Worm (Caenorhabditis elegans) whole organism, L1 larva: ENCODE results near the gene K07C5.13.

Source experiments
- aly-2 ChIP-seq: fragments of 150-350 bp; optimal IDR thresholded peaks from 2 replicates; lab custom pipeline; 2014; ENCODE audit warnings: missing biosample characterization, missing genetic modification characterization
- ama-1 ChIP-seq: fragments of 150-350 bp; optimal IDR thresholded peaks from 2 replicates; lab custom pipeline; 2014
- dpl-1 ChIP-seq, 3 experiments: fragments of 150-350 bp in 2 of 3; sonication (generic microtip) in 1 of 3; optimal IDR thresholded peaks; 2 replicates each; lab custom pipeline; 2014 to 2017; ENCODE audit warnings: missing biosample characterization in 3 of 3, missing genetic modification characterization in 3 of 3, missing genetic modification reagents in 3 of 3
- efl-1 ChIP-seq, 4 experiments: fragments of 150-350 bp; optimal IDR thresholded peaks in 3 of 4; peaks in 1 of 4; 1 replicate in 1 of 4; 2 replicates in 3 of 4; lab custom pipeline; 2014; ENCODE audit warnings: missing biosample characterization in 2 of 4, missing genetic modification characterization in 2 of 4, missing genetic modification reagents in 2 of 4
- ets-5 ChIP-seq: fragments of 200-800 bp; sonication (Bioruptor generic); IDR thresholded peaks from 2 replicates; pipeline ENCODE4 v1.3.6; 2022; ENCODE audit warnings: missing genetic modification characterization, missing compliant biosample characterization
- fkh-10 ChIP-seq: sonication (generic microtip); optimal IDR thresholded peaks from 2 replicates; lab custom pipeline; 2017; ENCODE audit warnings: missing biosample characterization, missing genetic modification reagents, missing genetic modification characterization
- irx-1 ChIP-seq: sonication (generic microtip); optimal IDR thresholded peaks from 2 replicates; lab custom pipeline; 2016; ENCODE audit warnings: missing genetic modification characterization, missing compliant biosample characterization
- lsy-2 ChIP-seq, 2 experiments: fragments of 150-350 bp; optimal IDR thresholded peaks; 2 replicates each; lab custom pipeline; 2014; ENCODE audit warnings: missing biosample characterization in 2 of 2, missing genetic modification characterization in 2 of 2
- nhr-11 ChIP-seq: fragments of 150-350 bp; optimal IDR thresholded peaks from 2 replicates; lab custom pipeline; 2014; ENCODE audit warnings: missing biosample characterization, missing genetic modification characterization
- nhr-237 ChIP-seq: fragments of 150-350 bp; optimal IDR thresholded peaks from 2 replicates; lab custom pipeline; 2014; ENCODE audit warnings: missing biosample characterization, missing genetic modification characterization
- nhr-28 ChIP-seq: fragments of 150-350 bp; optimal IDR thresholded peaks from 2 replicates; lab custom pipeline; 2014; ENCODE audit warnings: missing biosample characterization, missing genetic modification characterization
- pag-3 ChIP-seq: sonication (generic microtip); optimal IDR thresholded peaks from 2 replicates; lab custom pipeline; 2017; ENCODE audit warnings: missing genetic modification characterization, mild to moderate bottlenecking, missing compliant biosample characterization, antibody characterized with exemption, borderline replicate concordance; ENCODE audit not compliant: insufficient read depth
- sox-4 ChIP-seq: sonication (generic microtip); optimal IDR thresholded peaks from 2 replicates; lab custom pipeline; 2016; ENCODE audit warnings: missing genetic modification characterization, missing compliant biosample characterization

- TF ChIP-seq ama-1 (no peak), aly-2 (tag; lab: Kevin White, UChicago) (no peak), nhr-28 (tag; lab: Kevin White, UChicago) (no peak), nhr-237 (tag; lab: Kevin White, UChicago) (no peak), sox-4 (tag; lab: Kevin White, UChicago) (no peak), nhr-11 (tag; lab: Kevin White, UChicago) (no peak), lsy-2 (tag; optimal IDR thresholded peaks at IDR 0.05; lab: Kevin White, UChicago) (no peak), dpl-1 (GFP tag; optimal IDR thresholded peaks at IDR 0.05; lab: Kevin White, UChicago) (no peak), irx-1 (tag; lab: Kevin White, UChicago) (no peak), fkh-10 (GFP tag; lab: Kevin White, UChicago) (no peak), ets-5 (GFP tag; lab: Robert Waterston, UW) (no peak), pag-3 (no peak), efl-1 (optimal IDR thresholded peaks at IDR 0.05; lab: Kevin White, UChicago) (no peak), efl-1 (GFP tag; optimal IDR thresholded peaks at IDR 0.05 in 1 of 2; lab: Kevin White, UChicago) (no peak)
These were observed 18.3 kb downstream of the K07C5.13 start for ce11 chrV:10360186-10360585.
